Fruit fly (Drosophila melanogaster): ENCODE data around the gene CG3078.

Gene CG3078

dm6 chrX:2306307-2306706, 46.6 kb upstream of the CG3078 start:
- TF ChIP-seq fd59A (GFP tag; optimal IDR thresholded peaks at IDR 0.05) (peak; percentile 64), Smox (GFP tag; optimal IDR thresholded peaks at IDR 0.05) (peak; percentile 77), Eip78C (GFP tag) (peak; percentile 92), Ets96B (tag; optimal IDR thresholded peaks at IDR 0.05) (peak; percentile 56), Eip75B (GFP tag; optimal IDR thresholded peaks at IDR 0.05) (peak; percentile 75), CG6792 (GFP tag; optimal IDR thresholded peaks at IDR 0.05) (peak; percentile 79), CG6163 (GFP tag; IDR thresholded peaks at IDR 0.05) (peak; percentile 11; the same call in 1 of the 3 replicates), Hr38 (GFP tag; optimal IDR thresholded peaks at IDR 0.05) (no peak), CG15336 (GFP tag; IDR thresholded peaks at IDR 0.05) (peak; percentile 84), Hr4 (GFP tag; optimal IDR thresholded peaks at IDR 0.05) (peak; percentile 78), Sox15 (GFP tag; optimal IDR thresholded peaks at IDR 0.05) (peak; percentile 61), CG11294 (GFP tag; IDR thresholded peaks at IDR 0.05) (peak; percentile 52; the same call in 1 of the 2 replicates), Met (GFP tag; optimal IDR thresholded peaks at IDR 0.05) (peak; percentile 88), CG6808 (GFP tag; optimal IDR thresholded peaks at IDR 0.05) (peak; percentile 71), esn (GFP tag; optimal IDR thresholded peaks at IDR 0.05) (peak; percentile 85), dac (GFP tag; optimal IDR thresholded peaks at IDR 0.05) (peak; percentile 55), Lpt (GFP tag; optimal IDR thresholded peaks at IDR 0.05) (peak; percentile 65), fkh (GFP tag; optimal IDR thresholded peaks at IDR 0.05) (no peak), CG11902 (GFP tag; optimal IDR thresholded peaks at IDR 0.05) (peak; percentile 48), CG4318 (GFP tag; optimal IDR thresholded peaks at IDR 0.05) (peak; percentile 64), CG16779 (tag; optimal IDR thresholded peaks at IDR 0.05) (peak; percentile 42), CG10669 (GFP tag; optimal IDR thresholded peaks at IDR 0.05) (peak; percentile 63), ss (GFP tag; optimal IDR thresholded peaks at IDR 0.05) (peak; percentile 12 to 40), Hr39 (GFP tag; optimal IDR thresholded peaks at IDR 0.05) (peak; percentile 86), CG34406 (GFP tag; optimal IDR thresholded peaks at IDR 0.05) (peak; percentile 77), CG8632 (GFP tag; optimal IDR thresholded peaks at IDR 0.05) (peak; percentile 78), CG7368 (GFP tag; optimal IDR thresholded peaks at IDR 0.05) (peak; percentile 74), eg (GFP tag; IDR thresholded peaks at IDR 0.05) (peak; percentile 17; the same call in 2 of the 3 replicates), dsx (GFP tag; optimal IDR thresholded peaks at IDR 0.05; ENCODE audit: poor library complexity, severe bottlenecking) (no peak), CG11762 (GFP tag; optimal IDR thresholded peaks at IDR 0.05; ENCODE audit: insufficient read depth) (peak; percentile 42), CG6854 (GFP tag; optimal IDR thresholded peaks at IDR 0.05) (peak; percentile 13), Eip93F (GFP tag; optimal IDR thresholded peaks at IDR 0.05) (peak; percentile 33), topi (GFP tag; optimal IDR thresholded peaks at IDR 0.05) (peak; percentile 84), CG8119 (GFP tag; IDR thresholded peaks at IDR 0.05) (peak; percentile 85), spab (GFP tag; optimal IDR thresholded peaks at IDR 0.05) (peak; percentile 69), OdsH (GFP tag; optimal IDR thresholded peaks at IDR 0.05) (peak; percentile 82), pdm3 (GFP tag; optimal IDR thresholded peaks at IDR 0.05) (peak; percentile 86), achi (GFP tag; optimal IDR thresholded peaks at IDR 0.05) (peak; percentile 74), Sox14 (GFP tag; optimal IDR thresholded peaks at IDR 0.05) (peak; percentile 84), CG8319 (GFP tag; optimal IDR thresholded peaks at IDR 0.05) (peak; percentile 55), net (GFP tag; optimal IDR thresholded peaks at IDR 0.05) (peak; percentile 65), Blimp-1 (GFP tag; optimal IDR thresholded peaks at IDR 0.05) (peak; percentile 54), CG32006 (GFP tag; optimal IDR thresholded peaks at IDR 0.05) (peak; percentile 88), fd85E (GFP tag; optimal IDR thresholded peaks at IDR 0.05) (no peak), Ets21C (GFP tag; optimal IDR thresholded peaks at IDR 0.05) (peak; percentile 71), CG1621 (tag; optimal IDR thresholded peaks at IDR 0.05) (peak; percentile 42), cyc (GFP tag; optimal IDR thresholded peaks at IDR 0.05) (peak; percentile 77), Sox102F (GFP tag; optimal IDR thresholded peaks at IDR 0.05) (peak; percentile 85), CG6276 (GFP tag; optimal IDR thresholded peaks at IDR 0.05) (peak; percentile 82), CG3032 (tag; optimal IDR thresholded peaks at IDR 0.05) (peak; percentile 59), CG31627 (GFP tag; optimal IDR thresholded peaks at IDR 0.05) (peak; percentile 86), vri (GFP tag; optimal IDR thresholded peaks at IDR 0.05) (peak; percentile 49)
